Fruit fly (Drosophila melanogaster): ENCODE results near the gene Hgsnat.

The Hgsnat gene

dm6 chrX:4909938-4910778 is 8.4 kb upstream of the Hgsnat start (continued):
- peak; percentile 100 for TF ChIP-seq CG6792 (GFP tag; optimal IDR thresholded peaks at IDR 0.05)
- TF ChIP-seq esn (GFP tag; optimal IDR thresholded peaks at IDR 0.05) = peak; percentile 100
- TF ChIP-seq CG7368 (GFP tag; optimal IDR thresholded peaks at IDR 0.05) = peak; percentile 100
- TF ChIP-seq acj6 (GFP tag; optimal IDR thresholded peaks at IDR 0.05) = peak; percentile 100
- peak; percentile 100 for TF ChIP-seq cyc (GFP tag; optimal IDR thresholded peaks at IDR 0.05)
- peak; percentile 100 for TF ChIP-seq pdm3 (GFP tag; optimal IDR thresholded peaks at IDR 0.05)
- TF ChIP-seq fd59A (GFP tag; optimal IDR thresholded peaks at IDR 0.05) = peak; percentile 100
- TF ChIP-seq Eip78C (GFP tag) = peak; percentile 100
- peak; percentile 100 for TF ChIP-seq topi (GFP tag; optimal IDR thresholded peaks at IDR 0.05)
- TF ChIP-seq svp (GFP tag) = peak; percentile 100
- TF ChIP-seq Sox15 (GFP tag; optimal IDR thresholded peaks at IDR 0.05) = peak; percentile 100
- peak; percentile 99 for TF ChIP-seq fd85E (GFP tag; optimal IDR thresholded peaks at IDR 0.05)
- TF ChIP-seq CG6808 (GFP tag; optimal IDR thresholded peaks at IDR 0.05) = peak; percentile 99
- TF ChIP-seq salr (GFP tag; optimal IDR thresholded peaks at IDR 0.05) = peak; percentile 100
- peak; percentile 100 for TF ChIP-seq CG8319 (GFP tag; optimal IDR thresholded peaks at IDR 0.05)
- TF ChIP-seq CG11902 (GFP tag; optimal IDR thresholded peaks at IDR 0.05) = peak; percentile 100
- peak; percentile 100 for TF ChIP-seq OdsH (GFP tag; optimal IDR thresholded peaks at IDR 0.05)
- TF ChIP-seq ss (GFP tag; optimal IDR thresholded peaks at IDR 0.05) = peak; percentile 100
- peak; percentile 99 for TF ChIP-seq CG11294 (GFP tag; IDR thresholded peaks at IDR 0.05)
- TF ChIP-seq spab (GFP tag; optimal IDR thresholded peaks at IDR 0.05) = peak; percentile 100

DNA sequence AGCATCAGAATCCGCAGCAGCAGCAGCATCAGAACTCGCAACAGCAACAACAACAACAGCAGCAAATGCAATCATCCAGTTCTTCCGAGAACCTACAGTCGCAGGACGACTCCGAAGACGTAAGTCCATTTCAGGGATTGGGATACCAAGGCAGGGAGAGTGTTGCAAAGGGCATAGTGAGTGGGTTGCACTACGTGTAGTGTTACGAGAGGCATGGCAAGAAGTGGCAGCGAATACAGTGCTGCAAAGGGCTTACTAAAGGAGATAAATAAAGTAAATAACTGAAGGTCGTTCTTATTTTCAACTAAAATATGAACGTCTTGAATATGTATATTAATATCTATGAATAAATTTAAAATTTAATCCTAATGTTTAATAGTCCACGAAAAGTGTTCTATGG is 7.5 kb upstream of the Hgsnat start:
- TF ChIP-seq CG7368 (GFP tag; optimal IDR thresholded peaks at IDR 0.05) = no peak
- TF ChIP-seq CG11762 (GFP tag; optimal IDR thresholded peaks at IDR 0.05; ENCODE audit: insufficient read depth) = no peak
- TF ChIP-seq CG31627 (GFP tag; optimal IDR thresholded peaks at IDR 0.05) = no peak
- TF ChIP-seq CG6808 (GFP tag; optimal IDR thresholded peaks at IDR 0.05) = no peak
- no peak for TF ChIP-seq CG10669 (GFP tag; optimal IDR thresholded peaks at IDR 0.05)
- TF ChIP-seq CG15336 (GFP tag; IDR thresholded peaks at IDR 0.05) = no peak
- TF ChIP-seq svp (GFP tag) = no peak

DNA sequence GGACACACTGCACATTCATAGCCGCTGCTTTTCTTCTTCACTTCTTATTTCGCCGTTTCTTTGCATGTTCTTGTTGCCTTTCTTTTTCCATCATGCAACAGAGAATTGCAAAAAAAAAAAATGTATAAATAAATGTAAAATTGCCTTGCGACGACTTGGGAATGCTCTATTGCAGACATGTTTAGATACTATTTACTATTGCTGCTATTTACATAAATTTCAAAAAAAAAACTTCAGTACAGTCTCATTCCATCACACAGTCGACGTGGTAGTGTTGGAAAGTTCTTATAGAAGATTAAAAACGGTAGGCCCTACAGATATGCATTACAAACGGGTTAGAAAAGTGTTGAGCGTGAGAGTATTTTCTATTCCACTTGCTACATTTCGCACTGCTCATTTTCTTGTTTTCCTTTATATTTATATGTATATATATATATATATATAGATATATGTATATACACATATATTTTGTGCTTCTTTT is 6.7 kb upstream of the Hgsnat start:
- peak; percentile 83 for TF ChIP-seq CG15336 (GFP tag; IDR thresholded peaks at IDR 0.05)
- no peak for TF ChIP-seq Hr38 (GFP tag; optimal IDR thresholded peaks at IDR 0.05)
- peak; percentile 62 for TF ChIP-seq lz (GFP tag; optimal IDR thresholded peaks at IDR 0.05)
- peak; percentile 64 for TF ChIP-seq fd59A (GFP tag; optimal IDR thresholded peaks at IDR 0.05)
- peak; percentile 52 for TF ChIP-seq CG1621 (tag; optimal IDR thresholded peaks at IDR 0.05)
- TF ChIP-seq net (GFP tag; optimal IDR thresholded peaks at IDR 0.05) = peak; percentile 73
- no peak for TF ChIP-seq fd85E (GFP tag; optimal IDR thresholded peaks at IDR 0.05)
- peak; percentile 52 for TF ChIP-seq eg (GFP tag; IDR thresholded peaks at IDR 0.05)
- peak; percentile 73 for TF ChIP-seq Hr4 (GFP tag; optimal IDR thresholded peaks at IDR 0.05)
- peak; percentile 43 for TF ChIP-seq CG7368 (GFP tag; optimal IDR thresholded peaks at IDR 0.05)
- peak; percentile 35 for TF ChIP-seq CG11902 (GFP tag; optimal IDR thresholded peaks at IDR 0.05)
- TF ChIP-seq cyc (GFP tag; optimal IDR thresholded peaks at IDR 0.05) = peak; percentile 64
- peak; percentile 81 for TF ChIP-seq pdm3 (GFP tag; optimal IDR thresholded peaks at IDR 0.05)
- TF ChIP-seq CG3919 (GFP tag; optimal IDR thresholded peaks at IDR 0.05) = peak; percentile 65
- TF ChIP-seq CG11294 (GFP tag; IDR thresholded peaks at IDR 0.05) = peak; percentile 20; the same call in 1 of the 2 replicates
- TF ChIP-seq Sox14 (GFP tag; optimal IDR thresholded peaks at IDR 0.05) = peak; percentile 83
- peak; percentile 58 for TF ChIP-seq Ets21C (GFP tag; optimal IDR thresholded peaks at IDR 0.05)
- TF ChIP-seq ss (GFP tag; optimal IDR thresholded peaks at IDR 0.05) = peak; percentile 94 to 96
- peak; percentile 86 for TF ChIP-seq svp (GFP tag)
- peak; percentile 60 for TF ChIP-seq acj6 (GFP tag; optimal IDR thresholded peaks at IDR 0.05)
- peak; percentile 48 for TF ChIP-seq Sox15 (GFP tag; optimal IDR thresholded peaks at IDR 0.05)
- TF ChIP-seq Eip93F (GFP tag; optimal IDR thresholded peaks at IDR 0.05) = peak; percentile 49
- peak; percentile 85 for TF ChIP-seq CG8119 (GFP tag; IDR thresholded peaks at IDR 0.05)
- peak; percentile 76 for TF ChIP-seq achi (GFP tag; optimal IDR thresholded peaks at IDR 0.05)
- peak; percentile 36 for TF ChIP-seq vri (GFP tag; optimal IDR thresholded peaks at IDR 0.05)
- peak; percentile 81 for TF ChIP-seq CG8632 (GFP tag; optimal IDR thresholded peaks at IDR 0.05)
- peak; percentile 73 for TF ChIP-seq Gug (GFP tag; IDR thresholded peaks at IDR 0.05)
- TF ChIP-seq Hr39 (GFP tag; optimal IDR thresholded peaks at IDR 0.05) = peak; percentile 65
- peak; percentile 71 for TF ChIP-seq OdsH (GFP tag; optimal IDR thresholded peaks at IDR 0.05)
- peak; percentile 70 for TF ChIP-seq CG10631 (GFP tag; optimal IDR thresholded peaks at IDR 0.05)
- peak; percentile 91 for TF ChIP-seq CG16779 (tag; optimal IDR thresholded peaks at IDR 0.05)
- peak; percentile 66 for TF ChIP-seq CG31627 (GFP tag; optimal IDR thresholded peaks at IDR 0.05)
- TF ChIP-seq Met (GFP tag; optimal IDR thresholded peaks at IDR 0.05) = peak; percentile 79
- TF ChIP-seq CG9139 (GFP tag; optimal IDR thresholded peaks at IDR 0.05) = peak; percentile 94

Measured in whole organism, prepupa.